Fruit fly (Drosophila melanogaster) whole organism, pupa: Measurements from ENCODE around the gene CG14110.

Experiments used
- CG13204 ChIP-seq: fragments of 200-800 bp; sonication (Bioruptor generic); optimal IDR thresholded peaks from 2 replicates; lab custom pipeline; 2018; ENCODE audit warnings: missing biosample characterization, mild to moderate bottlenecking, missing genetic modification characterization, moderate library complexity
- CG34367 ChIP-seq: fragments of 200-800 bp; sonication (Bioruptor generic); optimal IDR thresholded peaks from 2 replicates; lab custom pipeline; 2018; ENCODE audit warnings: missing biosample characterization, mild to moderate bottlenecking, missing genetic modification characterization
- CG4496 ChIP-seq: fragments of 200-800 bp; sonication (Bioruptor generic); IDR thresholded peaks from 3 replicates; pipeline ENCODE4 v1.3.6; 2022; ENCODE audit warnings: missing biosample characterization, missing genetic modification characterization

DNA sequence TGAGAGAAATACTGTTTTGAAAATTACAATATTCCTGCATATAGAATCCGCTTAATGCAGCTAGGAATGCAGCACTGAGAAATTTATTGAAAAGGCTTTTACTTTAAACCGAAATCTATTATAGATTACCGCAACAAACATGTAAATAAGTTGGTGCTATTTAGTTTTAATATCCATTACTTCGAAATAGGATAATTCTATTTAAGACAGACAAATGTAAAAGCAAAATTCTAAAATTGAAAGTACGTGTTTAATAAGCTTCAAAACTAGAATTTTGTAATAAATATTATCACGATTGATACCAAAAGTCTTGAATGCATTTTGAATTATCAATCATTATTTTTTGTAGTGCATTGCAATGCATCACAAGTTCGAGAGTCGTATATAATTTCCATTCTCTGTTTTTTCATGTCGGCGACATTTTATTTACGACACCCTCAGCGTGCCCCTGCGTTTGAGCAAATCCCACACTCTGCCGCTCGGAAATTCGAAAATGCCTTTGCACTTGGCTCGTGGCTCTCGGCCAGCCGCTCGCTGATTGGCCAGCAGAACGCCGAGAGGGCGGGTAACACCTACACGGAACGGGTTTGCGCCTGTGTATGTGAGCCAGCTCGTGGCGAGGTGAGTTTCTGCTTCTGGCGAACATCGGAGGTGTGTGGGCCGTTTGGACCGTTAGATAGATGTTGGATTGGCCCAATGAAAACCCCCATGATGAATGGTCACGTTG lies 18.7 kb downstream of the CG14110 start:
- peak; percentile 69 for TF ChIP-seq CG4496 (GFP tag; lab: Robert Waterston, UW)
- TF ChIP-seq CG13204 (GFP tag; lab: Kevin White, UChicago): no peak
- TF ChIP-seq CG34367 (tag; lab: Kevin White, UChicago): no peak
